Worm (Caenorhabditis elegans) whole organism, young adult: ENCODE measurements around the gene C28D4.4.

Source experiments
- ccch-3 ChIP-seq: fragments of 200-800 bp; sonication (Bioruptor generic); optimal IDR thresholded peaks from 2 replicates; lab custom pipeline; 2018; ENCODE audit warnings: mild to moderate bottlenecking, missing genetic modification characterization, missing compliant biosample characterization
- pbrm-1 ChIP-seq: fragments of 200-800 bp; sonication (Bioruptor generic); IDR thresholded peaks from 2 replicates; pipeline ENCODE4 v1.3.6; 2022; ENCODE audit warnings: missing genetic modification reagents, missing genetic modification characterization, missing compliant biosample characterization
- sptf-2 ChIP-seq: fragments of 200-800 bp; sonication (Bioruptor generic); optimal IDR thresholded peaks from 2 replicates; lab custom pipeline; 2018; ENCODE audit warnings: mild to moderate bottlenecking, missing genetic modification characterization, missing compliant biosample characterization
- unc-130 ChIP-seq: sonication (generic microtip); optimal IDR thresholded peaks from 2 replicates; lab custom pipeline; 2016; ENCODE audit warnings: missing genetic modification reagents, missing genetic modification characterization, missing compliant biosample characterization

DNA sequence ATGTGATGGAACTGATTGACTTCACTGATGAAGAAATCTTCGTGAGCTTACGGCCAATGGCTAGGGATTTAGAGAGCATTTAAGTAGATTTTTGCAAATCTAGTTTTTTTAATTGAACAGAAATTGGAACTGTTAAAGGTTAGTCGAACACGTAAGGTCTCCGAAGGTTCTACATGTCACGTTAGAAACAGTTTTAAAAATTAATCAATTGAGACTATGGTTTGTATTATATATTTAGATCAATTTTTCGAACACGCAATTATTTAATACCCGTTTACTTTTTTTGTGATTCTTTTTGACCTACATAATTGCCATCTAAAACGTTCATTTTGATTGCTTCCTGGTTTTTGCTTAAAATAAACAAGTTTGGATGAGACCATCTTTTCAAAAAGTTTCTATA, at the start of gene C28D4.4:
- no peak for TF ChIP-seq pbrm-1 (GFP tag; lab: Robert Waterston, UW)
- TF ChIP-seq unc-130 (GFP tag; lab: Kevin White, UChicago), result no peak
- no peak for TF ChIP-seq sptf-2
- TF ChIP-seq ccch-3 (GFP tag; lab: Kevin White, UChicago), result no peak
